Fruit fly (Drosophila melanogaster) whole organism, embryonic: ENCODE results near the gene CG13455.

Experiments
- Atf3 ChIP-seq: fragments of 200-800 bp; sonication (Bioruptor generic); optimal IDR thresholded peaks from 3 replicates; lab custom pipeline; 2016; ENCODE audit warnings: missing biosample characterization, missing genetic modification characterization
- Awh ChIP-seq: fragments of 200-800 bp; sonication (Bioruptor generic); IDR thresholded peaks from 2 replicates; pipeline ENCODE4, ENCODE4 v1.3.6; 2022; ENCODE audit warnings: missing biosample characterization, missing genetic modification characterization
- CG10267 ChIP-seq: fragments of 200-800 bp; sonication (Bioruptor generic); optimal IDR thresholded peaks from 2 replicates; lab custom pipeline; 2018; ENCODE audit warnings: missing biosample characterization, mild to moderate bottlenecking, missing genetic modification characterization, moderate library complexity
- CG11456 ChIP-seq: fragments of 200-800 bp; sonication (Bioruptor generic); IDR thresholded peaks from 3 replicates; pipeline ENCODE4 v1.3.6; 2022; ENCODE audit warnings: missing biosample characterization, missing genetic modification characterization
- CG14050 ChIP-seq: fragments of 200-800 bp; sonication (Bioruptor generic); IDR thresholded peaks from 3 replicates; pipeline ENCODE4 v1.3.6; 2022; ENCODE audit warnings: missing biosample characterization, missing genetic modification characterization
- CG14667 ChIP-seq: fragments of 200-800 bp; sonication (Bioruptor generic); IDR thresholded peaks from 2 replicates; pipeline ENCODE4 v1.3.6; 2022; ENCODE audit warnings: missing biosample characterization, missing genetic modification characterization
- CG15479 ChIP-seq: fragments of 200-800 bp; sonication (Bioruptor generic); optimal IDR thresholded peaks from 3 replicates; lab custom pipeline; 2019; ENCODE audit warnings: missing biosample characterization, mild to moderate bottlenecking, missing genetic modification characterization, moderate library complexity
- CG17328 ChIP-seq: fragments of 200-800 bp; sonication (Bioruptor generic); IDR thresholded peaks from 2 replicates; pipeline ENCODE4 v1.3.6; 2022; ENCODE audit warnings: missing biosample characterization, missing genetic modification characterization
- CG17568 ChIP-seq: fragments of 200-800 bp; sonication (Bioruptor generic); optimal IDR thresholded peaks from 2 replicates; lab custom pipeline; 2018; ENCODE audit warnings: missing biosample characterization, mild to moderate bottlenecking, missing genetic modification characterization, moderate library complexity
- CG18599 ChIP-seq: fragments of 200-800 bp; sonication (Bioruptor generic); optimal IDR thresholded peaks from 3 replicates; lab custom pipeline; 2017; ENCODE audit warnings: missing biosample characterization, missing genetic modification characterization, mild to moderate bottlenecking, moderate library complexity, missing genetic modification reagents
- CG2678 ChIP-seq: fragments of 200-800 bp; sonication (Bioruptor generic); optimal IDR thresholded peaks from 3 replicates; lab custom pipeline; 2019; ENCODE audit warnings: missing biosample characterization, mild to moderate bottlenecking, missing genetic modification characterization, moderate library complexity
- CG3163 ChIP-seq: fragments of 200-800 bp; sonication (Bioruptor generic); optimal IDR thresholded peaks from 3 replicates; lab custom pipeline; 2016; ENCODE audit warnings: missing biosample characterization, missing genetic modification characterization
- CG3995 ChIP-seq: fragments of 200-800 bp; sonication (Bioruptor generic); optimal IDR thresholded peaks from 3 replicates; lab custom pipeline; 2016; ENCODE audit warnings: missing biosample characterization, missing genetic modification characterization
- CG6813 ChIP-seq: fragments of 200-800 bp; sonication (Bioruptor generic); optimal IDR thresholded peaks from 2 replicates; lab custom pipeline; 2017; ENCODE audit warnings: missing biosample characterization, missing genetic modification characterization, mild to moderate bottlenecking, moderate library complexity, missing genetic modification reagents
- CG7839 ChIP-seq: fragments of 200-800 bp; sonication (Bioruptor generic); optimal IDR thresholded peaks from 3 replicates; lab custom pipeline; 2018; ENCODE audit warnings: missing biosample characterization, mild to moderate bottlenecking, missing genetic modification characterization, moderate library complexity
- CG9727 ChIP-seq: fragments of 200-800 bp; sonication (Bioruptor generic); optimal IDR thresholded peaks from 3 replicates; lab custom pipeline; 2017; ENCODE audit warnings: missing biosample characterization, mild to moderate bottlenecking, missing genetic modification characterization
- CTCF ChIP-seq: fragments of 200-800 bp; sonication (Bioruptor generic); optimal IDR thresholded peaks from 2 replicates; lab custom pipeline; 2017; ENCODE audit warnings: missing biosample characterization, mild to moderate bottlenecking, missing genetic modification characterization, moderate library complexity
- Dbx ChIP-seq: fragments of 200-800 bp; sonication (Bioruptor generic); IDR thresholded peaks from 3 replicates; pipeline ENCODE4 v1.3.6; 2022; ENCODE audit warnings: missing biosample characterization, missing genetic modification characterization
- Doc2 ChIP-seq: fragments of 200-800 bp; sonication (Bioruptor generic); IDR thresholded peaks from 2 replicates; pipeline ENCODE4 v1.3.6; 2022; ENCODE audit warnings: missing biosample characterization, missing genetic modification characterization
- H2.0 ChIP-seq: fragments of 200-800 bp; sonication (Bioruptor generic); IDR thresholded peaks from 2 replicates; pipeline ENCODE4 v1.3.6; 2022; ENCODE audit warnings: missing biosample characterization, missing genetic modification characterization
- HLH4C ChIP-seq: fragments of 200-800 bp; sonication (Bioruptor generic); IDR thresholded peaks from 3 replicates; pipeline ENCODE4 v1.3.6; 2022; ENCODE audit warnings: missing biosample characterization, missing genetic modification characterization; ENCODE audit not compliant: partially characterized antibody
- Kr ChIP-seq: fragments of 200-800 bp; sonication (Bioruptor generic); optimal IDR thresholded peaks from 2 replicates; lab custom pipeline; 2017; ENCODE audit warnings: missing biosample characterization, mild to moderate bottlenecking, missing genetic modification characterization
- MESR4 ChIP-seq: fragments of 200-800 bp; sonication (Bioruptor generic); optimal IDR thresholded peaks from 2 replicates; lab custom pipeline; 2018; ENCODE audit warnings: missing biosample characterization, mild to moderate bottlenecking, missing genetic modification characterization, moderate library complexity
- Nf-YC ChIP-seq: fragments of 200-800 bp; optimal IDR thresholded peaks from 3 replicates; lab custom pipeline; 2019; ENCODE audit warnings: missing biosample characterization, mild to moderate bottlenecking, missing genetic modification characterization, moderate library complexity
- Sry-β ChIP-seq: fragments of 200-800 bp; sonication (Bioruptor generic); optimal IDR thresholded peaks from 2 replicates; lab custom pipeline; 2018; ENCODE audit warnings: missing biosample characterization, mild to moderate bottlenecking, missing genetic modification characterization, moderate library complexity
- Tbp ChIP-seq: fragments of >200 bp; optimal IDR thresholded peaks from 2 replicates; lab custom pipeline; 2018; ENCODE audit warnings: missing biosample characterization, missing genetic modification characterization
- Xbp1 ChIP-seq: fragments of 200-800 bp; sonication (Bioruptor generic); optimal IDR thresholded peaks from 3 replicates; lab custom pipeline; 2016; ENCODE audit warnings: missing biosample characterization, mild to moderate bottlenecking, missing genetic modification characterization
- Xrp1 ChIP-seq: fragments of 200-800 bp; sonication (Bioruptor generic); IDR thresholded peaks from 2 replicates; pipeline ENCODE4 v1.3.6; 2022; ENCODE audit warnings: missing biosample characterization, missing genetic modification characterization
- YL-1 ChIP-seq: fragments of 200-800 bp; sonication (Bioruptor generic); optimal IDR thresholded peaks from 3 replicates; lab custom pipeline; 2017; ENCODE audit warnings: missing biosample characterization, mild to moderate bottlenecking, missing genetic modification characterization
- al ChIP-seq: fragments of 200-800 bp; sonication (Bioruptor generic); IDR thresholded peaks from 2 replicates; pipeline ENCODE4 v1.3.6; 2022; ENCODE audit warnings: missing biosample characterization, missing genetic modification characterization
- ap ChIP-seq: fragments of 200-800 bp; sonication (Bioruptor generic); IDR thresholded peaks from 2 replicates; pipeline ENCODE4 v1.3.6; 2022; ENCODE audit warnings: missing biosample characterization, missing genetic modification characterization
- cato ChIP-seq: fragments of 200-800 bp; sonication (Bioruptor generic); optimal IDR thresholded peaks from 2 replicates; lab custom pipeline; 2016; ENCODE audit warnings: missing biosample characterization, missing genetic modification characterization, borderline replicate concordance
- crc ChIP-seq: fragments of 200-800 bp; sonication (Bioruptor generic); optimal IDR thresholded peaks from 2 replicates; lab custom pipeline; 2016; ENCODE audit warnings: missing biosample characterization, missing genetic modification characterization
- crol ChIP-seq: fragments of 200-800 bp; sonication (Bioruptor generic); IDR thresholded peaks from 2 replicates; pipeline ENCODE4 v1.3.6; 2022; ENCODE audit warnings: missing biosample characterization, missing genetic modification characterization
- dmrt99B ChIP-seq: fragments of 200-800 bp; sonication (Bioruptor generic); optimal IDR thresholded peaks from 2 replicates; lab custom pipeline; 2018; ENCODE audit warnings: missing biosample characterization, mild to moderate bottlenecking, missing genetic modification characterization, moderate library complexity
- fd102C ChIP-seq: fragments of 200-800 bp; sonication (Bioruptor generic); optimal IDR thresholded peaks from 2 replicates; lab custom pipeline; 2018; ENCODE audit warnings: missing biosample characterization, mild to moderate bottlenecking, missing genetic modification characterization, moderate library complexity
- fru ChIP-seq: fragments of >200 bp; optimal IDR thresholded peaks from 2 replicates; lab custom pipeline; 2017
- gce ChIP-seq: fragments of 200-800 bp; sonication (Bioruptor generic); IDR thresholded peaks from 3 replicates; pipeline ENCODE4 v1.3.6; 2022; ENCODE audit warnings: missing biosample characterization, missing genetic modification characterization
- gcm ChIP-seq: fragments of 200-800 bp; sonication (Bioruptor generic); optimal IDR thresholded peaks from 2 replicates; lab custom pipeline; 2019; ENCODE audit warnings: missing biosample characterization, mild to moderate bottlenecking, missing genetic modification characterization, moderate library complexity
- gem ChIP-seq: fragments of 200-800 bp; sonication (Bioruptor generic); optimal IDR thresholded peaks from 2 replicates; lab custom pipeline; 2019; ENCODE audit warnings: missing biosample characterization, mild to moderate bottlenecking, missing genetic modification characterization, moderate library complexity
- knrl ChIP-seq: fragments of 200-800 bp; sonication (Bioruptor generic); IDR thresholded peaks from 3 replicates; pipeline ENCODE4 v1.3.6; 2022; ENCODE audit warnings: missing biosample characterization, missing genetic modification characterization; ENCODE audit not compliant: partially characterized antibody
- onecut ChIP-seq: fragments of 200-800 bp; sonication (Bioruptor generic); IDR thresholded peaks from 2 replicates; pipeline ENCODE4 v1.3.6; 2022; ENCODE audit warnings: missing biosample characterization, missing genetic modification characterization
- otp ChIP-seq: fragments of 200-800 bp; sonication (Bioruptor generic); IDR thresholded peaks from 3 replicates; pipeline ENCODE4, ENCODE4 v1.3.6; 2022; ENCODE audit warnings: missing biosample characterization, missing genetic modification characterization
- row ChIP-seq: fragments of 200-800 bp; sonication (Bioruptor generic); IDR thresholded peaks from 3 replicates; pipeline ENCODE4 v1.3.6; 2022; ENCODE audit warnings: missing biosample characterization, missing genetic modification characterization
- sens-2 ChIP-seq: fragments of 200-800 bp; sonication (Bioruptor generic); IDR thresholded peaks from 2 replicates; pipeline ENCODE4 v1.3.6; 2022; ENCODE audit warnings: missing biosample characterization, missing genetic modification characterization
- so ChIP-seq: fragments of 200-800 bp; sonication (Bioruptor generic); IDR thresholded peaks from 3 replicates; pipeline ENCODE4 v1.3.6; 2022; ENCODE audit warnings: missing biosample characterization, missing genetic modification characterization
- tap ChIP-seq: fragments of 200-800 bp; optimal IDR thresholded peaks from 3 replicates; lab custom pipeline; 2019; ENCODE audit warnings: missing biosample characterization, mild to moderate bottlenecking, missing genetic modification characterization, moderate library complexity
- tgo ChIP-seq: fragments of 200-800 bp; sonication (Bioruptor generic); IDR thresholded peaks from 3 replicates; pipeline ENCODE4 v1.3.6; 2022; ENCODE audit warnings: missing biosample characterization, missing genetic modification characterization
- vfl ChIP-seq: fragments of 200-800 bp; sonication (Bioruptor generic); optimal IDR thresholded peaks from 2 replicates; lab custom pipeline; 2016; ENCODE audit warnings: missing biosample characterization, missing genetic modification characterization
- wek ChIP-seq: fragments of 200-800 bp; sonication (Bioruptor generic); optimal IDR thresholded peaks from 3 replicates; lab custom pipeline; 2018; ENCODE audit warnings: missing biosample characterization, mild to moderate bottlenecking, missing genetic modification characterization, moderate library complexity
- z ChIP-seq: fragments of 200-800 bp; sonication (Bioruptor generic); IDR thresholded peaks from 3 replicates; pipeline ENCODE4 v1.3.6; 2022; ENCODE audit warnings: missing biosample characterization, missing genetic modification characterization
- zfh1 ChIP-seq: fragments of 200-800 bp; sonication (Bioruptor generic); IDR thresholded peaks from 3 replicates; pipeline ENCODE4 v1.3.6; 2022; ENCODE audit warnings: missing biosample characterization, missing genetic modification characterization

CG13455 gene

dm6 chr3L:15508233-15508632, 11.9 kb downstream of the CG13455 start, which contains the start of gene CG7841 (continued):
- TF ChIP-seq CG17568 (GFP tag; lab: Kevin White, UChicago) (peak; percentile 98), ap (peak; percentile 94; the same call in 1 of the 2 replicates), z (GFP tag; lab: Robert Waterston, UW) (peak; percentile 79), vfl (GFP tag; lab: Kevin White, UChicago) (peak; percentile 96), Sry-β (peak; percentile 67), CG14667 (no peak; the same call in 1 of the 2 replicates), CG9727 (GFP tag; lab: Kevin White, UChicago) (peak; percentile 99), CG6813 (GFP tag; lab: Kevin White, UChicago) (peak; percentile 99), Atf3 (GFP tag; lab: Kevin White, UChicago) (peak; percentile 94), CG10267 (tag; lab: Kevin White, UChicago) (peak; percentile 97), H2.0 (GFP tag; lab: Robert Waterston, UW) (peak; percentile 92), CG3163 (GFP tag; lab: Kevin White, UChicago) (peak; percentile 88), Tbp (GFP tag; lab: Kevin White, UChicago) (no peak), fd102C (GFP tag; lab: Kevin White, UChicago) (peak; percentile 94), Xbp1 (GFP tag; lab: Kevin White, UChicago) (peak; percentile 97), Doc2 (GFP tag; lab: Robert Waterston, UW) (no peak), CG11456 (no peak), otp (GFP tag; lab: Robert Waterston, UW) (peak; percentile 96), CG2678 (tag; lab: Kevin White, UChicago) (peak; percentile 99), row (GFP tag; lab: Robert Waterston, UW) (peak; percentile 99), gcm (peak; percentile 99), CG7839 (tag; lab: Kevin White, UChicago) (peak; percentile 98), fru (no peak), al (GFP tag; lab: Robert Waterston, UW) (peak; percentile 88), HLH4C (GFP tag; lab: Robert Waterston, UW) (no peak), cato (GFP tag; lab: Kevin White, UChicago) (peak; percentile 93), CTCF (GFP tag; lab: Kevin White, UChicago) (peak; percentile 71), Dbx (GFP tag; lab: Robert Waterston, UW) (peak; percentile 95), gem (tag; lab: Kevin White, UChicago) (peak; percentile 99), zfh1 (GFP tag; lab: Robert Waterston, UW) (peak; percentile 97), wek (peak; percentile 95), knrl (no peak), Xrp1 (peak; percentile 98), gce (GFP tag; lab: Robert Waterston, UW) (peak; percentile 94; the same call in 2 of the 3 replicates), Awh (GFP tag; lab: Robert Waterston, UW) (peak; percentile 97), CG3995 (GFP tag; lab: Kevin White, UChicago) (peak; percentile 80), onecut (GFP tag; lab: Robert Waterston, UW) (peak; percentile 96), so (GFP tag; lab: Robert Waterston, UW) (peak; percentile 98), MESR4 (GFP tag; lab: Kevin White, UChicago) (peak; percentile 79), YL-1 (GFP tag; lab: Kevin White, UChicago) (peak; percentile 95), CG18599 (GFP tag; lab: Kevin White, UChicago) (peak; percentile 99), tap (tag; lab: Kevin White, UChicago) (peak; percentile 99), crc (GFP tag; lab: Kevin White, UChicago) (peak; percentile 97), CG17328 (GFP tag; lab: Robert Waterston, UW) (peak; percentile 98), Kr (GFP tag; lab: Kevin White, UChicago) (peak; percentile 85), sens-2 (GFP tag; lab: Robert Waterston, UW) (peak; percentile 97), crol (GFP tag; lab: Robert Waterston, UW) (peak; percentile 58; the same call in 1 of the 2 replicates), Nf-YC (tag; lab: Kevin White, UChicago) (peak; percentile 92), dmrt99B (tag; lab: Kevin White, UChicago) (peak; percentile 98), CG15479 (GFP tag; lab: Kevin White, UChicago) (peak; percentile 48), tgo (peak; percentile 95), CG14050 (GFP tag; lab: Robert Waterston, UW) (peak; percentile 96)
